Worm (Caenorhabditis elegans): ENCODE measurements around the gene T04F8.7.

DNA sequence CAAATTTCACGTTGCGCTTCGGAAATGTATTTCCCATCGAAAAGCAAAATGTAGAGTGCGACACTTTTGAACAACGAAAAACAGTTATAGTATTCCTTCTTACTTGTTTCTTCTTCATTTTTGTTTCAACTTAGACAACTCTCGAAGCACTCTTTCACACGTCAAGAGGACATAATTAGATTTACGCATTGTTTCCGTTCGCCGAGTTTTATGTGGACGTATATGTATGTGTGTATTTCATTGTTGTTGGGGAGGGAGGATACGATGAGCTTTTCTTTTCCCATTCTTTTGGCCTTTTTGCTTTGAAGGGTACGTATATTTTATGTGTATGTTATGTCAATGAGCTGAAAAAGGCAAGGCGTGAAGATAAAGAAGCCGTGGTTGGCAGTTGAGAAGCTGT, 50.3 kb downstream of the T04F8.7 start:
- TF ChIP-seq fax-1 (tag; optimal IDR thresholded peaks at IDR 0.05) (no peak), K02D7.2 (tag; optimal IDR thresholded peaks at IDR 0.05) (no peak), elt-4 (tag; optimal IDR thresholded peaks at IDR 0.05) (no peak), unc-3 (GFP tag; conservative IDR thresholded peaks at IDR 0.05) (no peak), unc-3 (tag; optimal IDR thresholded peaks at IDR 0.05) (no peak), pha-4 (tag; optimal IDR thresholded peaks at IDR 0.05) (no peak), pax-1 (tag; optimal IDR thresholded peaks at IDR 0.05) (no peak)

All from whole organism, late embryonic.